Worm (Caenorhabditis elegans) whole organism, mixed stage, embryonic: ENCODE data around the gene prx-19.

ENCODE experiments used
- M03D4.4 ChIP-seq: sonication (generic microtip); optimal IDR thresholded peaks from 2 replicates; lab custom pipeline; 2017; ENCODE audit warnings: mild to moderate bottlenecking, missing genetic modification characterization, missing compliant biosample characterization
- blmp-1 ChIP-seq: fragments of 150-350 bp; optimal IDR thresholded peaks from 2 replicates; lab custom pipeline; 2014; ENCODE audit warnings: missing biosample characterization, missing genetic modification characterization
- ces-1 ChIP-seq: fragments of 150-350 bp; optimal IDR thresholded peaks from 2 replicates; lab custom pipeline; 2014; ENCODE audit warnings: missing biosample characterization, missing genetic modification reagents, missing genetic modification characterization
- elt-1 ChIP-seq: sonication (generic microtip); optimal IDR thresholded peaks from 2 replicates; lab custom pipeline; 2017; ENCODE audit warnings: missing genetic modification characterization, mild to moderate bottlenecking, missing compliant biosample characterization, antibody characterized with exemption, moderate library complexity, borderline replicate concordance; ENCODE audit not compliant: insufficient read depth
- elt-3 ChIP-seq: fragments of 150-350 bp; optimal IDR thresholded peaks from 2 replicates; lab custom pipeline; 2014; ENCODE audit warnings: missing biosample characterization, missing genetic modification characterization
- hlh-1 ChIP-seq: fragments of 150-350 bp; optimal IDR thresholded peaks from 2 replicates; lab custom pipeline; 2014; ENCODE audit warnings: missing biosample characterization, missing genetic modification reagents, missing genetic modification characterization
- lin-32 ChIP-seq: fragments of 200-800 bp; sonication (Bioruptor generic); optimal IDR thresholded peaks from 2 replicates; lab custom pipeline; 2018; ENCODE audit warnings: mild to moderate bottlenecking, missing genetic modification characterization, missing compliant biosample characterization
- mls-2 ChIP-seq: sonication (generic microtip); optimal IDR thresholded peaks from 2 replicates; lab custom pipeline; 2016; ENCODE audit warnings: mild to moderate bottlenecking, missing genetic modification characterization, moderate library complexity, missing compliant biosample characterization
- pha-4 ChIP-seq: fragments of 150-350 bp; optimal IDR thresholded peaks from 2 replicates; lab custom pipeline; 2018; ENCODE audit warnings: missing biosample characterization, missing genetic modification reagents, missing genetic modification characterization
- snpc-4 ChIP-seq: fragments of 150-350 bp; optimal IDR thresholded peaks from 2 replicates; lab custom pipeline; 2014; ENCODE audit warnings: missing biosample characterization, missing genetic modification characterization
- unc-62 ChIP-seq: fragments of 150-350 bp; optimal IDR thresholded peaks from 2 replicates; lab custom pipeline; 2014; ENCODE audit warnings: missing biosample characterization, missing genetic modification reagents, missing genetic modification characterization
- ztf-11 ChIP-seq: fragments of 150-350 bp; optimal IDR thresholded peaks from 2 replicates; lab custom pipeline; 2014; ENCODE audit warnings: missing biosample characterization, missing genetic modification characterization

ce11 chrIII:8844137-8844536 is 35.0 kb upstream of the prx-19 start:
- no peak for TF ChIP-seq blmp-1
- TF ChIP-seq pha-4 (tag; lab: Kevin White, UChicago), result no peak
- TF ChIP-seq hlh-1 (tag; lab: Kevin White, UChicago), result no peak
- no peak for TF ChIP-seq unc-62 (GFP tag; lab: Kevin White, UChicago)
- no peak for TF ChIP-seq M03D4.4 (tag; lab: Kevin White, UChicago)
- no peak for TF ChIP-seq snpc-4 (tag; lab: Kevin White, UChicago)
- TF ChIP-seq elt-1 (tag; lab: Kevin White, UChicago), result no peak
- TF ChIP-seq elt-3, result no peak
- no peak for TF ChIP-seq ztf-11 (tag; lab: Kevin White, UChicago)
- no peak for TF ChIP-seq lin-32 (GFP tag; lab: Kevin White, UChicago)
- no peak for TF ChIP-seq ces-1 (GFP tag; lab: Kevin White, UChicago)
- no peak for TF ChIP-seq mls-2
